Worm (Caenorhabditis elegans): ENCODE data around the gene sms-3.

- no peak for TF ChIP-seq hmg-1.2 (GFP tag; IDR thresholded peaks at IDR 0.05)
- no peak for TF ChIP-seq nhr-90 (tag; optimal IDR thresholded peaks at IDR 0.05)
- TF ChIP-seq nhr-179 (tag; optimal IDR thresholded peaks at IDR 0.05), result no peak
- no peak for TF ChIP-seq xnd-1 (tag; optimal IDR thresholded peaks at IDR 0.05)
- TF ChIP-seq ama-1 (optimal IDR thresholded peaks at IDR 0.05), result no peak
- TF ChIP-seq ama-1 (GFP tag; optimal IDR thresholded peaks at IDR 0.05), result no peak
- no peak for TF ChIP-seq dpl-1 (GFP tag; optimal IDR thresholded peaks at IDR 0.05)
- TF ChIP-seq F49E8.2 (tag; optimal IDR thresholded peaks at IDR 0.05; ENCODE audit: insufficient read depth), result no peak
- TF ChIP-seq ztf-25 (GFP tag; IDR thresholded peaks at IDR 0.05), result no peak
- no peak for TF ChIP-seq aptf-2 (GFP tag; conservative IDR thresholded peaks at IDR 0.05)
- no peak for TF ChIP-seq pha-4 (tag; optimal IDR thresholded peaks at IDR 0.05)
- no peak for TF ChIP-seq aptf-3 (GFP tag; IDR thresholded peaks at IDR 0.05)
These were observed 61.6 kb downstream of the sms-3 start for ce11 chrIII:1539366-1539765.

Data from whole organism, young adult.